Fruit fly (Drosophila melanogaster) whole organism, wandering third instar larva: Measurements from ENCODE around the gene CG13829.

Source experiments
- CrebA ChIP-seq: fragments of 200-800 bp; sonication (Bioruptor generic); optimal IDR thresholded peaks from 2 replicates; lab custom pipeline; 2016; ENCODE audit warnings: missing biosample characterization, mild to moderate bottlenecking, missing genetic modification characterization, borderline replicate concordance
- Hr78 ChIP-seq: fragments of >200 bp; optimal IDR thresholded peaks from 2 replicates; lab custom pipeline; 2017; ENCODE audit warnings: missing biosample characterization, missing genetic modification characterization
- OdsH ChIP-seq: fragments of 200-800 bp; sonication (Bioruptor generic); optimal IDR thresholded peaks from 2 replicates; lab custom pipeline; 2016; ENCODE audit warnings: missing biosample characterization, mild to moderate bottlenecking, missing genetic modification characterization
- fru ChIP-seq: fragments of 200-800 bp; sonication (Bioruptor generic); optimal IDR thresholded peaks from 3 replicates; lab custom pipeline; 2016; ENCODE audit warnings: missing biosample characterization, mild to moderate bottlenecking, missing genetic modification characterization
- h ChIP-seq: fragments of 200-800 bp; sonication (Bioruptor generic); optimal IDR thresholded peaks from 3 replicates; lab custom pipeline; 2016; ENCODE audit warnings: missing biosample characterization, mild to moderate bottlenecking, missing genetic modification characterization
- lola ChIP-seq: fragments of >200 bp; optimal IDR thresholded peaks from 2 replicates; lab custom pipeline; 2017; ENCODE audit warnings: missing biosample characterization, missing genetic modification characterization
- psq ChIP-seq: fragments of 200-800 bp; sonication (Bioruptor generic); optimal IDR thresholded peaks from 3 replicates; lab custom pipeline; 2017; ENCODE audit warnings: missing biosample characterization, mild to moderate bottlenecking, missing genetic modification characterization, moderate library complexity
- rgr ChIP-seq: fragments of 200-800 bp; sonication (Bioruptor generic); optimal IDR thresholded peaks from 3 replicates; lab custom pipeline; 2016; ENCODE audit warnings: missing biosample characterization, mild to moderate bottlenecking, missing genetic modification characterization

dm6 chr3R:23176445-23177087, 15.4 kb upstream of the CG13829 start:
- TF ChIP-seq fru (GFP tag; lab: Kevin White, UChicago) (peak; percentile 66), h (peak; percentile 80), lola (GFP tag; lab: Kevin White, UChicago) (no peak), Hr78 (GFP tag; lab: Kevin White, UChicago) (no peak), psq (GFP tag; lab: Kevin White, UChicago) (peak; percentile 14), CrebA (GFP tag; lab: Kevin White, UChicago) (no peak), rgr (GFP tag; lab: Kevin White, UChicago) (peak; percentile 76), OdsH (GFP tag; lab: Kevin White, UChicago) (peak; percentile 39)
